Worm (Caenorhabditis elegans): ENCODE measurements around the gene K06B9.6.
A peak's percentile ranks its signal among the peaks of the same experiment; 100 is the strongest.

The K06B9.6 gene

DNA sequence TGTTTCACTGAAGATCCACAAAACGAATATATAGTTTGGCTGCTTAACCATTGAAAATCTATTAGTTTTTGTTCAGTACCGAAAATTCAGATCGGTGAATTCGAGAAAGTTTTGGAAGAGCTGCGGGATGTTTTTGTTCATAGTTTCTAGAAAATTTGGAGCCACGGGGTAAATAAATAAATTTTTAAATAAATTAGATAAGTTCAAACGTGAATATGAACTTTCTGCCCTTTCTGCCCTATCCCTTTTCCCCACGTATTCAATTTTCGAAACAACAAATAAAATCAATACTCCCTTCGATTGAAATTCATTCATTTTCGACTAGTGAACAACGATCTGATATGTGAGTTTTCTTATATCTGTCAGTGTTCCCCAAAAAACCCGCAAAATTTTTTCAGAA, 34.5 kb downstream of the K06B9.6 start, which contains the start of gene scrm-5:
Gene scrm-5 (plus strand): TSS at position 301 of the 400 bp plus-strand sequence.
- TF ChIP-seq fkh-10 (GFP tag; optimal IDR thresholded peaks at IDR 0.05) (no peak), K09A11.1 (tag; optimal IDR thresholded peaks at IDR 0.05; ENCODE audit: insufficient read depth) (no peak), pax-1 (tag; optimal IDR thresholded peaks at IDR 0.05) (no peak), ceh-30 (tag; optimal IDR thresholded peaks at IDR 0.05) (no peak), nhr-11 (tag; optimal IDR thresholded peaks at IDR 0.05) (no peak), ceh-2 (tag; optimal IDR thresholded peaks at IDR 0.05) (no peak), sdc-2 (tag; optimal IDR thresholded peaks at IDR 0.05) (no peak), ceh-14 (tag; optimal IDR thresholded peaks at IDR 0.05) (no peak), fkh-6 (tag; optimal IDR thresholded peaks at IDR 0.05) (no peak)

DNA sequence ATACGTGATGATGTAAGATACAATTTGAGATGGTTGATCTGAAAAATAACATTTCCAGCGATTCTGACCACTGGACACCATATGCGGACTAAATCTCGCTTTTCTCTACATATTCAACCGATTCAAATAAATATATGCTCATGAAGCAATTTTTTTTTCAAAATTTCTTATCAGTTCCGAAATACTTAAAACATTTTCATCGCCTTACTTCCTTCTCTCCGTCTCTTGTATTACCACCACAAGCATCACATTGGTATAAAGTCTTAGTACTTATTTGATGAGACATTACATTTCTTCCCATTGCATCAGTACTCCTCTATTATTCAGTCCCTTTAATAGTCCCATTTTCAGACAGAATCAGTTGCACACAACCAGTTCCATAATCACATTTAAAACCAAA, 42.0 kb downstream of the K06B9.6 start, which contains the start of gene K08D10.14:
Gene K08D10.14 (plus strand): TSS at position 301 of the 400 bp plus-strand sequence.
- TF ChIP-seq ceh-9 (tag; optimal IDR thresholded peaks at IDR 0.05): no peak
- TF ChIP-seq odd-2 (tag; optimal IDR thresholded peaks at IDR 0.05): no peak
- no peak for TF ChIP-seq sox-4 (tag; optimal IDR thresholded peaks at IDR 0.05)
- no peak for TF ChIP-seq hlh-6 (tag; optimal IDR thresholded peaks at IDR 0.05)
- TF ChIP-seq ref-2 (tag; optimal IDR thresholded peaks at IDR 0.05): no peak
- no peak for TF ChIP-seq tbx-7 (tag; optimal IDR thresholded peaks at IDR 0.05)
- TF ChIP-seq unc-55 (GFP tag; optimal IDR thresholded peaks at IDR 0.05): no peak
- no peak for TF ChIP-seq C08G9.2 (tag; optimal IDR thresholded peaks at IDR 0.05)
- TF ChIP-seq ceh-6 (GFP tag; optimal IDR thresholded peaks at IDR 0.05): no peak
- TF ChIP-seq npax-4 (tag; optimal IDR thresholded peaks at IDR 0.05): no peak

DNA sequence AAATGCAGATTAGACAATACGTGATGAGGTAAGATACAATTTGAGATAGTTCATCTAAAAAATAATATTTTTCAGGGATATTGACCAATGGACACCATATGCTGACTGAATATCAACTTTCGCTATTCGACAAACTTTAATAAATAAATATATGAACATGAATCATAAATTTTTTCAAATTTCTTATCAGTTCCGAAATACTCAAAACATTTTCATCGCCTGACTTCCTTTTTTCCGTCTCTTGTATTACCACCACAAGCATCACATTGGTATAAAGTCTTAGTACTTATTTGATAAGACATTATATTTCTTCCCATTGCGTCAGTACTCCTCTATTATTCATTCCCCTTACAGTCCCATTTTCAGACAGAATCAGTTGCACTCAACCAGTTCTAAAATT, 44.5 kb downstream of the K06B9.6 start, which contains the start of the genes K08D10.10 and R07C12.1:
Gene K08D10.10 (plus strand): TSS at position 93 of the 400 bp plus-strand sequence.
Gene R07C12.1 (plus strand): TSS at position 314 of the 400 bp plus-strand sequence.
- no peak for TF ChIP-seq pha-4 (tag; optimal IDR thresholded peaks at IDR 0.05)
- TF ChIP-seq ceh-45 (GFP tag; IDR thresholded peaks at IDR 0.05): no peak
- TF ChIP-seq sox-2 (GFP tag; IDR thresholded peaks at IDR 0.05): no peak
- TF ChIP-seq dmd-4 (tag; optimal IDR thresholded peaks at IDR 0.05; ENCODE audit: borderline replicate concordance): no peak
- TF ChIP-seq K02D7.2 (tag; optimal IDR thresholded peaks at IDR 0.05): no peak
- no peak for TF ChIP-seq syd-9 (tag; optimal IDR thresholded peaks at IDR 0.05)
- no peak for TF ChIP-seq F13H6.1 (tag; optimal IDR thresholded peaks at IDR 0.05)
- TF ChIP-seq ceh-2 (tag; optimal IDR thresholded peaks at IDR 0.05): no peak
- no peak for TF ChIP-seq pros-1 (tag; optimal IDR thresholded peaks at IDR 0.05)

DNA sequence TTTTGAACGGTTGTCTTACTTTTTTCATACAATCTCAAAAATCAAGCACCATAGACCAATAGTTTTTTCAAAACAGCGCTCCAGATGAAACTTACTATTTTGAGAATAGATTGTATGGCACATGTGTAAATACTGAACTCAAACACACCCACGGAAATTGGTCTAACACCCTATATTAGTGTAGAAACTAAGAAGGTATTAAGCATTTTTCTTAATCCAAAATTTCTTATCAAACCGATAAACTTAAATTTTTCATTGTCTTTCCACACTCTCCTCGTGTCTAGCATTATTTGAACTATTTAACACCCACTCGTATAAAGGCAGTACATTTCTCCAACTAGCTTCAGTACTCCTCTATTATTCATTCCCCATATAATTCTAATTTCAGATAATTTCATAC, 46.5 kb downstream of the K06B9.6 start:
- TF ChIP-seq pat-9 (tag; optimal IDR thresholded peaks at IDR 0.05) (no peak), hlh-6 (tag; optimal IDR thresholded peaks at IDR 0.05) (no peak), rnt-1 (tag; optimal IDR thresholded peaks at IDR 0.05) (no peak), hlh-8 (tag; optimal IDR thresholded peaks at IDR 0.05) (no peak), ceh-22 (tag; optimal IDR thresholded peaks at IDR 0.05) (no peak), fkh-6 (tag; optimal IDR thresholded peaks at IDR 0.05) (no peak), F13H6.1 (tag; optimal IDR thresholded peaks at IDR 0.05) (no peak), zip-5 (tag; optimal IDR thresholded peaks at IDR 0.05) (no peak), ttx-3 (tag; optimal IDR thresholded peaks at IDR 0.05) (no peak), unc-3 (GFP tag; conservative IDR thresholded peaks at IDR 0.05) (no peak), unc-3 (tag; optimal IDR thresholded peaks at IDR 0.05) (no peak)

DNA sequence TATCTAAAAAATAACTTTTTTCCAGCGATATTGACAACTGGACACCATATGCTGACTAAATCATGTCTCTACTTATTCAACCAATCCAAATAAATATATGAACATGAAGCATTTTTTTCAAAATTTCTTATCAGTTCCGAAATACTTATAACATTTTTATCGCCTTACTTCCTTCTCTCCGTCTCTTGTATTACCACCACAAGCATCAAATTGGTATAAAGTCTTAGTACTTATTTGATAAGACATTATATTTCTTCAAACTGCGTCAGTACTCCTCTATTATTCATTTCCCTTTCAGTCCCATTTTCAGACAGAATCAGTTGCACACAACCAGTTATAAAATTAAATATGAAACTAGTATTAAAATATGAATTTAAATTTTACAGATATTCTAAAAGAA, 48.7 kb downstream of the K06B9.6 start:
- TF ChIP-seq lin-11 (tag; optimal IDR thresholded peaks at IDR 0.05): no peak
- TF ChIP-seq elt-2 (tag; optimal IDR thresholded peaks at IDR 0.05): peak; percentile 47
